Fruit fly (Drosophila melanogaster): ENCODE results near the gene CG14618.

CG14618 gene

dm6 chrX:22487667-22488593, 14.4 kb downstream of the CG14618 start:
- TF ChIP-seq CG15336 (GFP tag; IDR thresholded peaks at IDR 0.05) (peak; percentile 37), CG8119 (GFP tag; IDR thresholded peaks at IDR 0.05) (peak; percentile 34; the same call in 2 of the 3 replicates), esn (GFP tag; optimal IDR thresholded peaks at IDR 0.05) (peak; percentile 56), CG7368 (GFP tag; optimal IDR thresholded peaks at IDR 0.05) (no peak), spab (GFP tag; optimal IDR thresholded peaks at IDR 0.05) (peak; percentile 13), Met (GFP tag; optimal IDR thresholded peaks at IDR 0.05) (peak; percentile 22), CG6276 (GFP tag; optimal IDR thresholded peaks at IDR 0.05) (peak; percentile 16), fd85E (GFP tag; optimal IDR thresholded peaks at IDR 0.05) (no peak), CG3919 (GFP tag; optimal IDR thresholded peaks at IDR 0.05) (peak; percentile 39), CG16779 (tag; optimal IDR thresholded peaks at IDR 0.05) (no peak), Sox15 (GFP tag; optimal IDR thresholded peaks at IDR 0.05) (no peak), Sox14 (GFP tag; optimal IDR thresholded peaks at IDR 0.05) (no peak), CG6792 (GFP tag; optimal IDR thresholded peaks at IDR 0.05) (no peak), CG6163 (GFP tag; IDR thresholded peaks at IDR 0.05) (peak; percentile 53; the same call in 2 of the 3 replicates), Hr38 (GFP tag; optimal IDR thresholded peaks at IDR 0.05) (no peak), CG10669 (GFP tag; optimal IDR thresholded peaks at IDR 0.05) (peak; percentile 31), topi (GFP tag; optimal IDR thresholded peaks at IDR 0.05) (peak; percentile 16), lz (GFP tag; optimal IDR thresholded peaks at IDR 0.05) (peak; percentile 24), Gug (GFP tag; IDR thresholded peaks at IDR 0.05) (no peak), fkh (GFP tag; optimal IDR thresholded peaks at IDR 0.05) (no peak), dsx (GFP tag; optimal IDR thresholded peaks at IDR 0.05; ENCODE audit: poor library complexity, severe bottlenecking) (no peak), eg (GFP tag; IDR thresholded peaks at IDR 0.05) (peak; percentile 57), pdm3 (GFP tag; optimal IDR thresholded peaks at IDR 0.05) (peak; percentile 10), Eip78C (GFP tag) (peak; percentile 88), Lpt (GFP tag; optimal IDR thresholded peaks at IDR 0.05) (no peak), Hr39 (GFP tag; optimal IDR thresholded peaks at IDR 0.05) (peak; percentile 3), CG10631 (GFP tag; optimal IDR thresholded peaks at IDR 0.05) (peak; percentile 37), svp (GFP tag) (peak; percentile 86), vri (GFP tag; optimal IDR thresholded peaks at IDR 0.05) (no peak), achi (GFP tag; optimal IDR thresholded peaks at IDR 0.05) (peak; percentile 21), CG34406 (GFP tag; optimal IDR thresholded peaks at IDR 0.05) (peak; percentile 25), CG6854 (GFP tag; optimal IDR thresholded peaks at IDR 0.05) (peak; percentile 49), CG3032 (tag; optimal IDR thresholded peaks at IDR 0.05) (peak; percentile 46), CG8319 (GFP tag; optimal IDR thresholded peaks at IDR 0.05) (no peak), Ets21C (GFP tag; optimal IDR thresholded peaks at IDR 0.05) (no peak), net (GFP tag; optimal IDR thresholded peaks at IDR 0.05) (no peak), Ets96B (tag; optimal IDR thresholded peaks at IDR 0.05) (peak; percentile 43), OdsH (GFP tag; optimal IDR thresholded peaks at IDR 0.05) (peak; percentile 1), Blimp-1 (GFP tag; optimal IDR thresholded peaks at IDR 0.05) (no peak), Eip75B (GFP tag; optimal IDR thresholded peaks at IDR 0.05) (peak; percentile 26), ss (GFP tag; optimal IDR thresholded peaks at IDR 0.05) (no peak), CG11902 (GFP tag; optimal IDR thresholded peaks at IDR 0.05) (no peak), Hr4 (GFP tag; optimal IDR thresholded peaks at IDR 0.05) (no peak), CG32006 (GFP tag; optimal IDR thresholded peaks at IDR 0.05) (peak; percentile 52), CG6808 (GFP tag; optimal IDR thresholded peaks at IDR 0.05) (peak; percentile 21), CG31627 (GFP tag; optimal IDR thresholded peaks at IDR 0.05) (peak; percentile 22), CG4318 (GFP tag; optimal IDR thresholded peaks at IDR 0.05) (no peak), acj6 (GFP tag; optimal IDR thresholded peaks at IDR 0.05) (peak; percentile 30), CG11762 (GFP tag; optimal IDR thresholded peaks at IDR 0.05; ENCODE audit: insufficient read depth) (peak; percentile 12), CG9139 (GFP tag; optimal IDR thresholded peaks at IDR 0.05) (peak; percentile 14)

All from whole organism, prepupa.